Fruit fly (Drosophila melanogaster) whole organism, pupa: ENCODE results near the gene TRAM.

Experiments used
- CG10348 ChIP-seq: fragments of 200-800 bp; sonication (Bioruptor generic); IDR thresholded peaks from 2 replicates; pipeline ENCODE4 v1.3.6; 2022; ENCODE audit warnings: missing biosample characterization, missing genetic modification characterization
- CG12605 ChIP-seq: fragments of 200-800 bp; sonication (Bioruptor generic); IDR thresholded peaks from 2 replicates; pipeline ENCODE4 v1.3.6; 2022; ENCODE audit warnings: missing biosample characterization, missing genetic modification characterization
- CG13204 ChIP-seq: fragments of 200-800 bp; sonication (Bioruptor generic); optimal IDR thresholded peaks from 2 replicates; lab custom pipeline; 2018; ENCODE audit warnings: missing biosample characterization, mild to moderate bottlenecking, missing genetic modification characterization, moderate library complexity
- CG14655 ChIP-seq: fragments of 200-800 bp; sonication (Bioruptor generic); optimal IDR thresholded peaks from 3 replicates; lab custom pipeline; 2017; ENCODE audit warnings: mild to moderate bottlenecking, missing biosample characterization, missing genetic modification reagents, missing genetic modification characterization
- CG15710 ChIP-seq: fragments of 200-800 bp; sonication (Bioruptor generic); optimal IDR thresholded peaks from 2 replicates; lab custom pipeline; 2018; ENCODE audit warnings: missing biosample characterization, mild to moderate bottlenecking, missing genetic modification characterization, moderate library complexity
- CG17806 ChIP-seq: fragments of 200-800 bp; sonication (Bioruptor generic); optimal IDR thresholded peaks from 2 replicates; lab custom pipeline; 2018; ENCODE audit warnings: missing biosample characterization, mild to moderate bottlenecking, missing genetic modification characterization, moderate library complexity
- CG32121 ChIP-seq: fragments of 200-800 bp; sonication (Bioruptor generic); IDR thresholded peaks from 2 replicates; pipeline ENCODE4 v1.3.6; 2022; ENCODE audit warnings: missing biosample characterization, missing genetic modification characterization
- CG34367 ChIP-seq: fragments of 200-800 bp; sonication (Bioruptor generic); optimal IDR thresholded peaks from 2 replicates; lab custom pipeline; 2018; ENCODE audit warnings: missing biosample characterization, mild to moderate bottlenecking, missing genetic modification characterization
- CG4496 ChIP-seq: fragments of 200-800 bp; sonication (Bioruptor generic); IDR thresholded peaks from 3 replicates; pipeline ENCODE4 v1.3.6; 2022; ENCODE audit warnings: missing biosample characterization, missing genetic modification characterization
- CG8159 ChIP-seq: fragments of 200-800 bp; sonication (Bioruptor generic); optimal IDR thresholded peaks from 3 replicates; lab custom pipeline; 2018; ENCODE audit warnings: missing biosample characterization, mild to moderate bottlenecking, missing genetic modification characterization, moderate library complexity
- CG8301 ChIP-seq: fragments of 200-800 bp; sonication (Bioruptor generic); optimal IDR thresholded peaks from 2 replicates; lab custom pipeline; 2018; ENCODE audit warnings: missing biosample characterization, mild to moderate bottlenecking, missing genetic modification characterization
- CG9948 ChIP-seq: fragments of 200-800 bp; sonication (Bioruptor generic); optimal IDR thresholded peaks from 2 replicates; lab custom pipeline; 2018; ENCODE audit warnings: missing biosample characterization, mild to moderate bottlenecking, missing genetic modification characterization, moderate library complexity
- D1 ChIP-seq: fragments of 200-800 bp; sonication (Bioruptor generic); optimal IDR thresholded peaks from 2 replicates; lab custom pipeline; 2018; ENCODE audit warnings: missing biosample characterization, mild to moderate bottlenecking, missing genetic modification characterization, moderate library complexity
- EcR ChIP-seq: fragments of 200-800 bp; sonication (Bioruptor generic); optimal IDR thresholded peaks from 3 replicates; lab custom pipeline; 2019; ENCODE audit warnings: missing biosample characterization, missing genetic modification characterization, mild to moderate bottlenecking, moderate library complexity, missing genetic modification reagents
- Ets98B ChIP-seq: fragments of 200-800 bp; sonication (Bioruptor generic); IDR thresholded peaks from 2 replicates; pipeline ENCODE4 v1.3.6; 2022; ENCODE audit warnings: missing biosample characterization, missing genetic modification characterization
- Pif1A ChIP-seq: fragments of 200-800 bp; sonication (Bioruptor generic); optimal IDR thresholded peaks from 3 replicates; lab custom pipeline; 2016; ENCODE audit warnings: missing biosample characterization, missing genetic modification characterization
- Pif1B ChIP-seq: fragments of 200-800 bp; sonication (Bioruptor generic); optimal IDR thresholded peaks from 3 replicates; lab custom pipeline; 2016; ENCODE audit warnings: missing biosample characterization, missing genetic modification characterization
- Snoo ChIP-seq: fragments of 200-800 bp; sonication (Bioruptor generic); optimal IDR thresholded peaks from 3 replicates; lab custom pipeline; 2017; ENCODE audit warnings: missing biosample characterization, mild to moderate bottlenecking, missing genetic modification characterization, inconsistent platforms
- fd96Ca ChIP-seq: fragments of 200-800 bp; sonication (Bioruptor generic); IDR thresholded peaks from 3 replicates; pipeline ENCODE4 v1.3.6; 2022; ENCODE audit warnings: missing biosample characterization, missing genetic modification characterization
- gl ChIP-seq: fragments of 200-800 bp; sonication (Bioruptor generic); optimal IDR thresholded peaks from 2 replicates; lab custom pipeline; 2018; ENCODE audit warnings: missing biosample characterization, mild to moderate bottlenecking, missing genetic modification characterization
- rn ChIP-seq: fragments of 200-800 bp; sonication (Bioruptor generic); IDR thresholded peaks from 2 replicates; pipeline ENCODE4 v1.3.6; 2022; ENCODE audit warnings: missing biosample characterization, missing genetic modification characterization

TRAM gene

dm6 chrX:964012-964411, 29.0 kb downstream of the TRAM start:
- TF ChIP-seq D1 (tag; lab: Kevin White, UChicago) (no peak), CG14655 (GFP tag; lab: Kevin White, UChicago) (no peak), Pif1A (no peak), CG12605 (GFP tag; lab: Robert Waterston, UW) (no peak), CG9948 (no peak), CG32121 (GFP tag; lab: Robert Waterston, UW) (no peak), CG34367 (no peak), fd96Ca (GFP tag; lab: Robert Waterston, UW) (no peak), Snoo (tag; lab: Kevin White, UChicago) (no peak), Ets98B (no peak), CG4496 (GFP tag; lab: Robert Waterston, UW) (no peak), CG8301 (tag; lab: Kevin White, UChicago) (no peak), CG13204 (GFP tag; lab: Kevin White, UChicago) (no peak)

- no peak for TF ChIP-seq CG17806
- peak; percentile 7 for TF ChIP-seq CG14655 (GFP tag; lab: Kevin White, UChicago)
- no peak for TF ChIP-seq gl (tag; lab: Kevin White, UChicago)
- TF ChIP-seq EcR = no peak
- no peak for TF ChIP-seq fd96Ca (GFP tag; lab: Robert Waterston, UW)
- no peak for TF ChIP-seq CG9948
- no peak for TF ChIP-seq CG4496 (GFP tag; lab: Robert Waterston, UW)
- peak; percentile 24 for TF ChIP-seq CG8159 (tag; lab: Kevin White, UChicago)
- TF ChIP-seq CG15710 (tag; lab: Kevin White, UChicago) = peak; percentile 19
- no peak for TF ChIP-seq Snoo (tag; lab: Kevin White, UChicago)
These were observed 31.8 kb downstream of the TRAM start for dm6 chrX:966818-967217.

- no peak for TF ChIP-seq CG12605 (GFP tag; lab: Robert Waterston, UW)
- TF ChIP-seq Pif1B (GFP tag; lab: Kevin White, UChicago) = no peak
- TF ChIP-seq fd96Ca (GFP tag; lab: Robert Waterston, UW) = no peak
- TF ChIP-seq CG13204 (GFP tag; lab: Kevin White, UChicago) = no peak
- TF ChIP-seq CG4496 (GFP tag; lab: Robert Waterston, UW) = no peak
- TF ChIP-seq CG34367 = no peak
- no peak for TF ChIP-seq CG10348
- no peak for TF ChIP-seq D1 (tag; lab: Kevin White, UChicago)
- no peak for TF ChIP-seq Ets98B
- no peak for TF ChIP-seq rn (GFP tag; lab: Robert Waterston, UW)
- no peak for TF ChIP-seq CG9948
- TF ChIP-seq EcR = no peak
- TF ChIP-seq CG8301 (tag; lab: Kevin White, UChicago) = no peak
- TF ChIP-seq Pif1A = no peak
- TF ChIP-seq CG8159 (tag; lab: Kevin White, UChicago) = no peak
- no peak for TF ChIP-seq CG32121 (GFP tag; lab: Robert Waterston, UW)
- no peak for TF ChIP-seq gl (tag; lab: Kevin White, UChicago)
- TF ChIP-seq CG17806 = no peak
These were observed 50.9 kb downstream of the TRAM start for dm6 chrX:985911-986310.
